Worm (Caenorhabditis elegans): ENCODE results near the gene Y50D4C.12.

Gene Y50D4C.12

DNA sequence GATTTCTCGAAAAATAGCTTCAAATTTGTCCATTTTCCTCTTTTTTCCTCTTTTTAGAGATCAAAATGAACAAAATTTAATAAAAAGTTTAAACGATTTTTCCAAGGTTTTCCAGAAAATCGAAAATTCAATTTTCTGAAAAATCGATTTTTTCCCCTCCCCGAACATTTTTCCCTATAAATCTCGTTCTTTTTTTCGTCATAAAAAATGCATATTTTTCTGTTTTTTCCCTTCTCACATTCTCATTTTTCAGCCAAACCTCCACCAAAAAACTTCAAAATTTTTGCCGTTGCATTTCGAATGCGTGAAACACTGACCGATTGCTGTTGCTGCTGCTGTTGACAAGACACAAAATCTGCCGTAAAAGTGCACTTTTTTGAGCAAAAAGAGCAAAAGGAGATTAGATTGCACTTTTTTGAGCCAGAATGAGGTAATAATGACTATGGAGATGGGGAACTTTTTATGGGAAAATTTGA is at the start of gene Y50D4C.12, which contains the start of gene unc-34:
Gene Y50D4C.12, plus strand, starts transcription at position 301 of the 476 bp plus-strand sequence.
Gene unc-34, plus strand, starts transcription at position 426 of the 476 bp plus-strand sequence.
- TF ChIP-seq attf-5 (GFP tag; optimal IDR thresholded peaks at IDR 0.05) (no peak), lin-40 (tag; optimal IDR thresholded peaks at IDR 0.05) (no peak), dpl-1 (GFP tag; optimal IDR thresholded peaks at IDR 0.05) (no peak), mel-28 (tag; optimal IDR thresholded peaks at IDR 0.05; ENCODE audit: borderline replicate concordance) (no peak), dpff-1 (tag; optimal IDR thresholded peaks at IDR 0.05) (no peak), zim-3 (tag; optimal IDR thresholded peaks at IDR 0.05) (no peak)

DNA sequence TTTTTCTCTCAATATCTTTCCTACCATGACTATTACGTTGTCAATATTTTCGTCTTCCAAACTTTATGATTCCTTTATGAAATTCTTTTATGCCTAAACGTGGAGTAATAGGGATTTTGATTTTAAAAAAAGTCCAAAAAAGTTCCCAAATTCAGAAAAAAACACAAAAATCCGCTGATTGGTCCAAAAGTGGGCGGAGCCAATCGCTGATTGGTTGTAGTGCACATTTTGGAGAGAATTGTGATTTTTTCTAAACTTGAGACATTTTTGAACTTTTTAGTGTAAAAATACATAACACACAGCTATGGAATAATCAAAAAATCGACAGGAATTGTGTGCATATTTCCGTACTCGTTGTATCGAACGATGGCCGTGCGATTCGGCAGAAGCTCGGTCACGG is 43.0 kb upstream of the Y50D4C.12 start:
- peak; percentile 48; the same call in 1 of the 2 replicates for TF ChIP-seq nfyb-1 (GFP tag; IDR thresholded peaks at IDR 0.05)
- no peak for TF ChIP-seq lsy-27 (tag; optimal IDR thresholded peaks at IDR 0.05; ENCODE audit: borderline replicate concordance, insufficient read depth)

DNA sequence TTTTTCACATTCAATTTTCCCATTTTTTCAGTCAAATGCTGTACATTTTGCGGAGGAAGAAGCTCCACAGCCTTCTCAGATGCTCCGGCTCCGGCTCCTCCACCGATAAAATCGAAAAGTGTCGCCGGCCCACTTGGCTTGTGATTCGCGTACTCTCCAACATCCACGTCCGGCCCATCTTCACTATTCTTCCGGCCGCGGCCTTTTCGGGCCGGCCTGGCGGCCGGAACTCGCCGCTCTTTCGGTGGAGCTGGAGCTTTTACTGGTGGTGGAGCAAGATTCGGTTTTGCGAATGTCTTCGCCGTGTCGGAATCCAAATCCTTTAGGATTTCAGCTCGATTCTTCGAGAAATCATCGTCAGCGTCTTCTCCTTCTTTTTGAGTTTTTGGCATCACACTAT is 39.8 kb upstream of the Y50D4C.12 start:
- TF ChIP-seq madf-8 (GFP tag; conservative IDR thresholded peaks at IDR 0.05): 0 out of 2 replicates have a peak, but pooled peaks have one; percentile 11
- TF ChIP-seq ceh-79 (tag; optimal IDR thresholded peaks at IDR 0.05): no peak
- peak; percentile 91 for TF ChIP-seq zfh-2 (GFP tag; conservative IDR thresholded peaks at IDR 0.05)
- peak; percentile 69; the same call in 1 of the 2 replicates for TF ChIP-seq egrh-3 (GFP tag; IDR thresholded peaks at IDR 0.05)

DNA sequence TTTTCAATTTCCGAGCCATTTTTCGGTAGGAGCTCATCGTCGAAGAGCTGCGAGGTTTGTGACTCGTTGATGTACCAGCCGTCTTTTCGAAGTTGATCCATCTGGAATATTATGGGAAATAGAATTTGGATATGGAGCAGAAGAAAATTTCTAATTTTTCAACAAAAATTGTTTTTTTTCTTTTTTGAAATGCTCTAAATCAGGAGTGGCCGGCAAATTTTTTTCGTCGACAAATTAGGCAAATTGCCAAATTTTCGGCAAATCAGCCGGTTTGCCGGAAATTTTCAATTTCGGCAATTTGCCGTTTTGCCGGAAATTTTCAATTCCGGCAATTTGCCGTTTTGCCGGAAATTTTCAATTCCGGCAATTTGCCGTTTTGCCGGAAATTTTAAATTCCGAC is 37.2 kb upstream of the Y50D4C.12 start, which contains the start of gene Y50D4C.3:
Gene Y50D4C.3, minus strand, starts transcription at position 101 of the 400 bp plus-strand sequence.
- TF ChIP-seq lin-35 (GFP tag; optimal IDR thresholded peaks at IDR 0.05) (no peak), ztf-22 (GFP tag; optimal IDR thresholded peaks at IDR 0.05) (no peak), F57A8.1 (GFP tag; optimal IDR thresholded peaks at IDR 0.05) (no peak), hmg-20 (GFP tag; IDR thresholded peaks at IDR 0.05) (no peak), D2030.7 (GFP tag; IDR thresholded peaks at IDR 0.05) (no peak), nhr-179 (tag; optimal IDR thresholded peaks at IDR 0.05) (no peak), ccch-3 (GFP tag; optimal IDR thresholded peaks at IDR 0.05) (no peak), F49E8.2 (tag; optimal IDR thresholded peaks at IDR 0.05; ENCODE audit: insufficient read depth) (no peak), ceh-79 (tag; optimal IDR thresholded peaks at IDR 0.05) (no peak), T26A5.8 (tag; optimal IDR thresholded peaks at IDR 0.05) (no peak), hlh-26 (GFP tag; conservative IDR thresholded peaks at IDR 0.05) (no peak)

DNA sequence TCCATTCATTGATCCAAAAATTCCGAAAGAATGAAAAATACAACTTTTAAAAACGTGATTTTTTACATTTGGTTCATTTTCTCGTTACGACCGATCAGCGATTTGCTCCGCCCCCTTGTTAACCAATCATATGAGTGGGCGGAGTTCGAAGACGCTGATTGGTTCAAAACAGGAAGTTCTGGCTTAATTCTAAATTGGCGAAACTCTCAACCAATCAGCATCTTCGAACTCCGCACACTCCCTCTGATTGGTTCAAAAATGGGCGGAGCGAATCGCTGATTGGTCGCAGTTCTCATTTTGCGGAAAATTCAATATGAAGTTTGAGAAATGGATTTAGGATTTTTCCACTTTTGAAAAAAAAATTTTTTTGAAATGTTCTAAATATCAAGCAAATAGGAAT is 36.6 kb upstream of the Y50D4C.12 start:
- TF ChIP-seq ama-1 (optimal IDR thresholded peaks at IDR 0.05) (no peak), ama-1 (GFP tag; optimal IDR thresholded peaks at IDR 0.05) (no peak), tlf-1 (GFP tag; optimal IDR thresholded peaks at IDR 0.05) (no peak), nfyb-1 (GFP tag; IDR thresholded peaks at IDR 0.05) (peak; percentile 58; the same call in 1 of the 2 replicates)

DNA sequence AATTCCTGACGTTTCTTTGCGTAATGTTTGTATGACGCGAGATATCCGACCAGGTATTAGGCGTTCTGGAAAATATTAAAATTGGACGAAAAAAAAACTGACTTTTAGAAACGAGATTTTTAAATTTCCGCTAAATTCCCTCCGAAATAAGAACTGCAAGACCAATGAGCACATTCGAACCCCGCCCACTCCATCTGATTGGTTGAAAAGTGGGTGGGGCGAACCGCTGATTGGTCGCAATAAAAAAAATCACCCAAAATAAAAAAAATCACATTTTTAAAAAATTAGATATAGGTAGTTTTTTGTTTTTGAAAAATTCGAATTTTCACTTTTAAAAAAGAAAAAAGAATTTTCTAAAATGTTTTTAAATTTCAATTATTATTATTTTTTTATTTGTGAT is 33.3 kb upstream of the Y50D4C.12 start:
- TF ChIP-seq B0019.2 (GFP tag; conservative IDR thresholded peaks at IDR 0.05): no peak
- TF ChIP-seq F57C9.4 (tag; optimal IDR thresholded peaks at IDR 0.05): no peak
- TF ChIP-seq cebp-1 (GFP tag; IDR thresholded peaks at IDR 0.05): no peak
- no peak for TF ChIP-seq cebp-1 (tag; optimal IDR thresholded peaks at IDR 0.05)
- no peak for TF ChIP-seq lin-54 (GFP tag; optimal IDR thresholded peaks at IDR 0.05)
- no peak for TF ChIP-seq Y53F4B.3 (GFP tag; IDR thresholded peaks at IDR 0.05)
- TF ChIP-seq ztf-25 (GFP tag; IDR thresholded peaks at IDR 0.05): no peak
